Worm (Caenorhabditis elegans): Measurements from ENCODE around the gene cpg-4.

The cpg-4 gene

ce11 chrV:5991490-5992069 is 4.6 kb upstream of the cpg-4 start:
- no peak for TF ChIP-seq unc-62 (GFP tag; optimal IDR thresholded peaks at IDR 0.05)

ce11 chrV:5995598-5995997 is 618 bp upstream of the cpg-4 start:
- TF ChIP-seq unc-62 (GFP tag; optimal IDR thresholded peaks at IDR 0.05) = no peak

- no peak for TF ChIP-seq unc-62 (GFP tag; optimal IDR thresholded peaks at IDR 0.05)
Observed at ce11 chrV:6000368-6000802, 4.2 kb downstream of the cpg-4 start.

- no peak for TF ChIP-seq unc-62 (GFP tag; optimal IDR thresholded peaks at IDR 0.05)
Observed at ce11 chrV:6003301-6003700, 7.1 kb downstream of the cpg-4 start, which contains the start of gene fos-1. Gene fos-1, plus strand, starts transcription at chrV:6003601.

- no peak for TF ChIP-seq unc-62 (GFP tag; optimal IDR thresholded peaks at IDR 0.05)
Observed at ce11 chrV:6007927-6008326, 11.7 kb downstream of the cpg-4 start.

- no peak for TF ChIP-seq unc-62 (GFP tag; optimal IDR thresholded peaks at IDR 0.05)
Observed at ce11 chrV:6010642-6011041, 14.4 kb downstream of the cpg-4 start.

- no peak for TF ChIP-seq unc-62 (GFP tag; optimal IDR thresholded peaks at IDR 0.05)
Observed at ce11 chrV:6012401-6012800, 16.2 kb downstream of the cpg-4 start.

- TF ChIP-seq unc-62 (GFP tag; optimal IDR thresholded peaks at IDR 0.05) = no peak
Observed at ce11 chrV:6015546-6016089, 19.4 kb downstream of the cpg-4 start.

ce11 chrV:6016097-6016496 is 19.9 kb downstream of the cpg-4 start:
- no peak for TF ChIP-seq unc-62 (GFP tag; optimal IDR thresholded peaks at IDR 0.05)

- TF ChIP-seq unc-62 (GFP tag; optimal IDR thresholded peaks at IDR 0.05) = no peak
Observed at ce11 chrV:6017630-6018029, 21.4 kb downstream of the cpg-4 start, which contains the start of the genes rpt-2 and aps-1. Gene rpt-2, minus strand, starts transcription at chrV:6017669. Gene aps-1, plus strand, starts transcription at chrV:6017970.

ce11 chrV:6018944-6019450 is 22.8 kb downstream of the cpg-4 start, which contains the start of gene picc-1:
Gene picc-1, plus strand, starts transcription at chrV:6018994.
- no peak for TF ChIP-seq unc-62 (GFP tag; optimal IDR thresholded peaks at IDR 0.05)

- TF ChIP-seq unc-62 (GFP tag; optimal IDR thresholded peaks at IDR 0.05) = no peak
Observed at ce11 chrV:6022076-6022475, 25.9 kb downstream of the cpg-4 start.

- TF ChIP-seq unc-62 (GFP tag; optimal IDR thresholded peaks at IDR 0.05) = no peak
Observed at ce11 chrV:6030559-6030975, 34.4 kb downstream of the cpg-4 start.

ce11 chrV:6031585-6031984 is 35.4 kb downstream of the cpg-4 start:
- no peak for TF ChIP-seq unc-62 (GFP tag; optimal IDR thresholded peaks at IDR 0.05)

- TF ChIP-seq unc-62 (GFP tag; optimal IDR thresholded peaks at IDR 0.05) = no peak
Observed at ce11 chrV:6033512-6033911, 37.3 kb downstream of the cpg-4 start.

- TF ChIP-seq unc-62 (GFP tag; optimal IDR thresholded peaks at IDR 0.05) = no peak
Observed at ce11 chrV:6034714-6035113, 38.5 kb downstream of the cpg-4 start, which contains the start of gene dhs-17. Gene dhs-17, minus strand, starts transcription at chrV:6034814.

ce11 chrV:6036547-6036946 is 40.3 kb downstream of the cpg-4 start:
- no peak for TF ChIP-seq unc-62 (GFP tag; optimal IDR thresholded peaks at IDR 0.05)
